Worm (Caenorhabditis elegans): ENCODE results near the gene cwc-15.

DNA sequence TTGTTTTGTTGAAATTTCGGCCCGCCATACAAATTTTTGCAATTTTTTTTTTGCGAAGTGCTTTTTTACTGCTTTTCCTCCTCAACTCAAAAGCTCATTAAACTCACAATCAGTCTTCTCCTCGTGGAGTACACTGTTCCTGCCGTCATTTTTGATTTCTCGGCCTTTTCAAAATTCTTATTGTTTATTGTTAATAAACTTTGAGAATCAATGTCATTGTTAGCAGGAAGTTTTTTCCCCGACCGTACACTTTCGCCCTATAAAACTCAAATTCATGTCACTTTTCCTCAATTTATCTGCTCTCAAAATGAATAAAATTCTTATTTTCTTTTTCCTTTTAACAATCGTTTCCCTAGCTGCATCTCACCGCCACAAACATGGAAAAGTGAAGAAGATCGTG is 47.3 kb upstream of the cwc-15 start, which contains the start of gene clec-232:
- no peak for TF ChIP-seq unc-86 (tag; optimal IDR thresholded peaks at IDR 0.05)
- no peak for TF ChIP-seq rnt-1 (tag; optimal IDR thresholded peaks at IDR 0.05)
- TF ChIP-seq sox-4 (tag; optimal IDR thresholded peaks at IDR 0.05): no peak
- TF ChIP-seq F13H6.1 (tag; optimal IDR thresholded peaks at IDR 0.05): no peak

All from whole organism, late embryonic.